Worm (Caenorhabditis elegans) whole organism, mixed stage, embryonic: ENCODE measurements around the gene clec-134.

Experiments used
- ceh-83 ChIP-seq: fragments of 200-800 bp; sonication (Bioruptor generic); optimal IDR thresholded peaks from 2 replicates; lab custom pipeline; 2018; ENCODE audit warnings: mild to moderate bottlenecking, missing genetic modification characterization, missing compliant biosample characterization
- pha-4 ChIP-seq: fragments of 150-350 bp; optimal IDR thresholded peaks from 2 replicates; lab custom pipeline; 2018; ENCODE audit warnings: missing biosample characterization, missing genetic modification reagents, missing genetic modification characterization
- unc-39 ChIP-seq: fragments of 150-350 bp; optimal IDR thresholded peaks from 2 replicates; lab custom pipeline; 2014; ENCODE audit warnings: missing biosample characterization, missing genetic modification characterization

ce11 chrII:3556584-3556983 is 23.3 kb upstream of the clec-134 start:
- TF ChIP-seq ceh-83 (no peak), unc-39 (tag; lab: Kevin White, UChicago) (no peak), pha-4 (no peak)
